Fruit fly (Drosophila melanogaster) whole organism, wandering third instar larva: ENCODE results near the gene CG13877.

ENCODE experiments used
- br ChIP-seq: fragments of 200-800 bp; sonication (Bioruptor generic); optimal IDR thresholded peaks from 2 replicates; lab custom pipeline; 2016; ENCODE audit warnings: missing biosample characterization, missing genetic modification characterization
- usp ChIP-seq: fragments of >200 bp; optimal IDR thresholded peaks from 2 replicates; lab custom pipeline; 2017; ENCODE audit warnings: missing biosample characterization, missing genetic modification characterization

DNA sequence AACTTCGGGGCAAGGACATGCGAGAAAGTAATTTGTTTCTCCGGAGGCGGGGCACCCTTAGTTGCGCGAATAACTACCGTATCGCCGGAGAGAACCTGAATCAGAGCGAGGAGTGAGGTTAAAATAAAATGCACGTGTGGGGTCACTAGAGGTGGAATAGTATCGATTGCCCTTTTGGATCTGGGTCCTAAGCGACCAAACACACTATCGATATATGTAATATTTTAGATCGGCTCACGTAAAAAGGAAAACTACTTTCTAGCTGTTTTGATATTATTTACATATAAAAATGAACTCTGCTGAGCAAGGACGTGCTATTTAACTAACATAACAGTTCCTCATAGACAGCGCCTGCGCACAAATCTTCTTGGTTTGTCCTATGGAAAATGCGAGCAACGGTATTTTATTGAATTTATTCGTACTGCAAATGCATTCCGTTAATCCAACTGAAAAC is 44.9 kb downstream of the CG13877 start:
- TF ChIP-seq usp (GFP tag; lab: Kevin White, UChicago) (no peak), br (GFP tag; lab: Kevin White, UChicago) (no peak)
